Worm (Caenorhabditis elegans): Measurements from ENCODE around the gene sra-14.

DNA sequence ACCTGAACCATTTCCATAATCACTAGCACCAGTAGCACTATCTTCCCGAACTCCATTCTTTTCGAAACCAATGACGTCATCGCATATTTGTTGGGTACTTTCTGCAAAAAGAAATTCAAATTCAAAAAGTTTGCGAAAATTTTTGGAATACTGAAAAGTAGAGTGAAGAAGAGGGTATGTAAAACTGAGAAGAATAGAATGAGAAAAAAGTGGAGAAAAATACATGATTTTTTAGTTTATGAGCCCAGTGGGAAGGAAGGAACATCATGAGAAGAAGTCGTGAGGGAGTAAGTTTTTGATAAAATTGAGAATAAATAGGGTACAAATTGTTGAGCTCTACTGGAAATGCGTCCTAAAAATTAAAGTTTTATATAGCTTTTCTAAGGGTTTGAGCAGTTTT, 45.0 kb upstream of the sra-14 start, which contains the start of gene lgc-35:
- no peak for TF ChIP-seq ceh-43 (GFP tag; optimal IDR thresholded peaks at IDR 0.05)
- no peak for TF ChIP-seq elt-3 (tag; optimal IDR thresholded peaks at IDR 0.05)
- TF ChIP-seq snpc-4 (tag; optimal IDR thresholded peaks at IDR 0.05): no peak
- TF ChIP-seq elt-1 (tag; optimal IDR thresholded peaks at IDR 0.05; ENCODE audit: borderline replicate concordance, insufficient read depth): no peak
- TF ChIP-seq mep-1 (tag; optimal IDR thresholded peaks at IDR 0.05): no peak
- no peak for TF ChIP-seq nhr-28 (tag; optimal IDR thresholded peaks at IDR 0.05)
- no peak for TF ChIP-seq ceh-83 (GFP tag; optimal IDR thresholded peaks at IDR 0.05)
- no peak for TF ChIP-seq sem-2 (GFP tag; optimal IDR thresholded peaks at IDR 0.05)

Measured in whole organism, mixed stage, embryonic.